Worm (Caenorhabditis elegans) whole organism, L4 larva: ENCODE results near the gene F28A10.4.

Experiments used
- ama-1 ChIP-seq: fragments of 150-350 bp; optimal IDR thresholded peaks from 2 replicates; lab custom pipeline; 2014; ENCODE audit warnings: inconsistent platforms, mixed read lengths
- fkh-10 ChIP-seq: fragments of 150-350 bp; optimal IDR thresholded peaks from 2 replicates; lab custom pipeline; 2014; ENCODE audit warnings: missing biosample characterization, missing genetic modification reagents, missing genetic modification characterization
- mdl-1 ChIP-seq, 2 experiments: fragments of 150-350 bp in 1 of 2; sonication (generic microtip) in 1 of 2; optimal IDR thresholded peaks; 2 replicates each; lab custom pipeline; 2014 to 2017; ENCODE audit warnings: missing biosample characterization in 2 of 2, missing genetic modification characterization in 2 of 2
- nhr-76 ChIP-seq: fragments of 150-350 bp; optimal IDR thresholded peaks from 2 replicates; lab custom pipeline; 2014; ENCODE audit warnings: missing biosample characterization, missing genetic modification characterization
- ztf-7 ChIP-seq: fragments of 150-350 bp; optimal IDR thresholded peaks from 2 replicates; lab custom pipeline; 2014; ENCODE audit warnings: missing biosample characterization, missing genetic modification characterization

- no peak for TF ChIP-seq nhr-76 (tag; lab: Kevin White, UChicago)
- no peak for TF ChIP-seq ama-1 (lab: Kevin White, UChicago)
- no peak for TF ChIP-seq mdl-1 (tag; optimal IDR thresholded peaks at IDR 0.05; lab: Kevin White, UChicago)
- no peak for TF ChIP-seq ztf-7 (tag; lab: Kevin White, UChicago)
- TF ChIP-seq fkh-10 (GFP tag; lab: Kevin White, UChicago) = no peak
Observed at ce11 chrII:799700-800099, 44.4 kb upstream of the F28A10.4 start, which contains the start of gene F46F5.14.
